Worm (Caenorhabditis elegans): ENCODE measurements around the gene ceh-10.

DNA sequence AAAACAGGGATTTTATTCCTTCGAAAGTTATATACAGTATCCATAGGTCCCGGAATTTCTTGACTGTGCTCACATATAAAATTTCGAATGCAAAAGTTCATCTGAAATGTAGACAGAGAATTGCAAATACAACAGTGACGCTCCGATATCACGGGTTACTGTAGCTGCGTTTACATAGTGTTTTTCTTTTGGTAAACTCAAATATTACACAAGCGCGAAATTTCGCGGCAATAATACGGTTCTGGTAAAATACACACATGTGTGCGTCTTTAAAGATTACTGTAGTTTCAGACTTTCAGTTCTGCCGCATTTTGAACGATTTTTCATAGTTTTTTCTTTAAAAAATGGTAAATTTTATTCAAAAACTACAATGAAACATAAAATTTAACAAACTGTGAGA lies 8.3 kb upstream of the ceh-10 start, which contains the start of gene rev-3:
- no peak for TF ChIP-seq dao-5 (tag; optimal IDR thresholded peaks at IDR 0.05)
- no peak for TF ChIP-seq him-1 (tag; optimal IDR thresholded peaks at IDR 0.05)

All from whole organism, L4/young adult.